Worm (Caenorhabditis elegans) whole organism, late embryonic: ENCODE data around the gene dcs-1.

Source experiments
- C08G9.2 ChIP-seq: sonication (generic microtip); optimal IDR thresholded peaks from 2 replicates; lab custom pipeline; 2016; ENCODE audit warnings: mild to moderate bottlenecking, missing genetic modification characterization, moderate library complexity, missing compliant biosample characterization
- F13H6.1 ChIP-seq: sonication (generic microtip); optimal IDR thresholded peaks from 2 replicates; lab custom pipeline; 2016; ENCODE audit warnings: missing genetic modification characterization, missing compliant biosample characterization
- K09A11.1 ChIP-seq: sonication (generic microtip); optimal IDR thresholded peaks from 2 replicates; lab custom pipeline; 2017; ENCODE audit warnings: antibody characterized with exemption, mild to moderate bottlenecking, missing genetic modification characterization, missing compliant biosample characterization; ENCODE audit not compliant: insufficient read depth
- ceh-18 ChIP-seq: sonication (generic microtip); optimal IDR thresholded peaks from 2 replicates; lab custom pipeline; 2016; ENCODE audit warnings: missing genetic modification characterization, missing compliant biosample characterization
- ceh-45 ChIP-seq: fragments of 200-800 bp; sonication (Bioruptor generic); IDR thresholded peaks from 2 replicates; pipeline ENCODE4 v1.3.6; 2022; ENCODE audit warnings: missing genetic modification reagents, missing genetic modification characterization, missing compliant biosample characterization
- che-1 ChIP-seq: sonication (generic microtip); optimal IDR thresholded peaks from 2 replicates; lab custom pipeline; 2016; ENCODE audit warnings: mild to moderate bottlenecking, missing genetic modification characterization, missing compliant biosample characterization
- elt-4 ChIP-seq: sonication (generic microtip); optimal IDR thresholded peaks from 2 replicates; lab custom pipeline; 2016; ENCODE audit warnings: missing genetic modification characterization, missing compliant biosample characterization
- hlh-13 ChIP-seq: fragments of 200-800 bp; sonication (Bioruptor generic); optimal IDR thresholded peaks from 2 replicates; lab custom pipeline; 2018; ENCODE audit warnings: mild to moderate bottlenecking, missing genetic modification characterization, missing compliant biosample characterization
- pqm-1 ChIP-seq: sonication (generic microtip); optimal IDR thresholded peaks from 2 replicates; lab custom pipeline; 2016; ENCODE audit warnings: missing genetic modification characterization, missing compliant biosample characterization
- pros-1 ChIP-seq: fragments of 150-350 bp; optimal IDR thresholded peaks from 2 replicates; lab custom pipeline; 2014; ENCODE audit warnings: missing biosample characterization, missing genetic modification reagents, missing genetic modification characterization
- syd-9 ChIP-seq: sonication (generic microtip); optimal IDR thresholded peaks from 2 replicates; lab custom pipeline; 2016; ENCODE audit warnings: mild to moderate bottlenecking, missing genetic modification characterization, moderate library complexity, missing compliant biosample characterization
- ttx-3 ChIP-seq: sonication (generic microtip); optimal IDR thresholded peaks from 2 replicates; lab custom pipeline; 2016; ENCODE audit warnings: missing genetic modification reagents, missing genetic modification characterization, missing compliant biosample characterization
- unc-3 ChIP-seq, 2 experiments: fragments of 200-800 bp in 1 of 2; sonication (Bioruptor generic) in 1 of 2; sonication (generic microtip) in 1 of 2; conservative IDR thresholded peaks in 1 of 2; optimal IDR thresholded peaks in 1 of 2; 2 replicates each; pipeline versions ENCODE4 v1.3.6 to Lab custom; 2016 to 2022; ENCODE audit warnings: missing compliant biosample characterization in 2 of 2, missing genetic modification characterization in 2 of 2, missing genetic modification reagents in 1 of 2
- unc-42 ChIP-seq: sonication (generic microtip); optimal IDR thresholded peaks from 2 replicates; lab custom pipeline; 2016; ENCODE audit warnings: missing genotype, missing genetic modification characterization, missing compliant biosample characterization
- unc-55 ChIP-seq: sonication (generic microtip); optimal IDR thresholded peaks from 2 replicates; lab custom pipeline; 2017; ENCODE audit warnings: missing biosample characterization, missing genetic modification reagents, missing genetic modification characterization
- ztf-16 ChIP-seq: sonication (generic microtip); optimal IDR thresholded peaks from 2 replicates; lab custom pipeline; 2017; ENCODE audit warnings: missing genetic modification characterization, missing compliant biosample characterization

The dcs-1 gene

ce11 chrV:20047310-20047709, 43.2 kb downstream of the dcs-1 start, which contains the start of gene spe-19:
spe-19 (minus strand) TSS chrV:20047410.
- TF ChIP-seq ztf-16 (tag; lab: Kevin White, UChicago) (no peak), K09A11.1 (no peak), syd-9 (tag; lab: Kevin White, UChicago) (no peak), ttx-3 (tag; lab: Kevin White, UChicago) (no peak), ceh-45 (GFP tag; lab: Robert Waterston, UW) (no peak), che-1 (tag; lab: Kevin White, UChicago) (no peak), unc-42 (tag; lab: Kevin White, UChicago) (no peak), elt-4 (tag; lab: Kevin White, UChicago) (no peak), pros-1 (tag; lab: Kevin White, UChicago) (no peak), F13H6.1 (tag; lab: Kevin White, UChicago) (no peak), ceh-18 (tag; lab: Kevin White, UChicago) (no peak), pqm-1 (tag; lab: Kevin White, UChicago) (no peak), C08G9.2 (tag; lab: Kevin White, UChicago) (no peak), hlh-13 (GFP tag; lab: Kevin White, UChicago) (no peak), unc-3 (GFP tag; conservative IDR thresholded peaks at IDR 0.05; lab: Robert Waterston, UW) (no peak), unc-3 (tag; optimal IDR thresholded peaks at IDR 0.05; lab: Kevin White, UChicago) (no peak), unc-55 (GFP tag; lab: Kevin White, UChicago) (no peak)
